Fruit fly (Drosophila melanogaster): ENCODE measurements around the gene CG14270.

- TF ChIP-seq Ets98B (GFP tag; IDR thresholded peaks at IDR 0.05): no peak
- TF ChIP-seq CG15710 (tag; optimal IDR thresholded peaks at IDR 0.05): no peak
- TF ChIP-seq CG8301 (tag; optimal IDR thresholded peaks at IDR 0.05): no peak
Measured at dm6 chrX:3485304-3485703, at the start of gene CG14270, which contains the start of gene CG10803.
